Worm (Caenorhabditis elegans) whole organism, early embryonic: ENCODE results near the gene clik-2.

Experiments
- F13C5.2 ChIP-seq: sonication (generic microtip); optimal IDR thresholded peaks from 2 replicates; lab custom pipeline; 2017; ENCODE audit warnings: mild to moderate bottlenecking, missing genetic modification characterization, inconsistent platforms, missing compliant biosample characterization
- ama-1 ChIP-seq: fragments of 150-350 bp; optimal IDR thresholded peaks from 2 replicates; lab custom pipeline; 2014
- ets-7 ChIP-seq: sonication (generic microtip); optimal IDR thresholded peaks from 2 replicates; lab custom pipeline; 2016; ENCODE audit warnings: missing genotype, missing genetic modification characterization, missing compliant biosample characterization
- hnd-1 ChIP-seq: sonication (generic microtip); optimal IDR thresholded peaks from 2 replicates; lab custom pipeline; 2016; ENCODE audit warnings: missing genetic modification characterization, missing compliant biosample characterization
- scrt-1 ChIP-seq: fragments of 200-800 bp; sonication (Bioruptor generic); IDR thresholded peaks from 2 replicates; pipeline ENCODE4 v1.3.6; 2022; ENCODE audit warnings: missing genetic modification characterization, missing compliant biosample characterization
- sea-1 ChIP-seq: fragments of 200-800 bp; sonication (Bioruptor generic); conservative IDR thresholded peaks from 2 replicates; pipeline ENCODE4 v1.3.6; 2022; ENCODE audit warnings: missing genetic modification characterization, missing compliant biosample characterization
- tbx-11 ChIP-seq: fragments of 200-800 bp; sonication (Bioruptor generic); IDR thresholded peaks from 2 replicates; pipeline ENCODE4 v1.3.6; 2022; ENCODE audit warnings: missing genetic modification characterization, missing compliant biosample characterization
- tbx-37 ChIP-seq: fragments of 200-800 bp; sonication (Bioruptor generic); conservative IDR thresholded peaks from 2 replicates; pipeline ENCODE4 v1.3.6; 2022; ENCODE audit warnings: missing genetic modification reagents, missing genetic modification characterization, missing compliant biosample characterization

- TF ChIP-seq ama-1 (lab: Kevin White, UChicago) (no peak), hnd-1 (tag; lab: Kevin White, UChicago) (no peak), scrt-1 (GFP tag; lab: Robert Waterston, UW) (no peak), ets-7 (tag; lab: Kevin White, UChicago) (no peak), tbx-37 (GFP tag; lab: Robert Waterston, UW) (no peak), F13C5.2 (tag; lab: Kevin White, UChicago) (no peak), sea-1 (GFP tag; lab: Robert Waterston, UW) (no peak), tbx-11 (GFP tag; lab: Robert Waterston, UW) (no peak)
Observed at ce11 chrX:7718972-7719371, 30.0 kb upstream of the clik-2 start, which contains the start of gene K09F5.6.
